Fruit fly (Drosophila melanogaster) whole organism, wandering third instar larva: Measurements from ENCODE around the gene Art4.

Experiments
- N ChIP-seq: fragments of >200 bp; optimal IDR thresholded peaks from 2 replicates; lab custom pipeline; 2018; ENCODE audit warnings: missing biosample characterization, missing external identifiers, missing genetic modification characterization
- h ChIP-seq: fragments of 200-800 bp; sonication (Bioruptor generic); optimal IDR thresholded peaks from 3 replicates; lab custom pipeline; 2016; ENCODE audit warnings: missing biosample characterization, mild to moderate bottlenecking, missing genetic modification characterization
- psq ChIP-seq: fragments of 200-800 bp; sonication (Bioruptor generic); optimal IDR thresholded peaks from 3 replicates; lab custom pipeline; 2017; ENCODE audit warnings: missing biosample characterization, mild to moderate bottlenecking, missing genetic modification characterization, moderate library complexity
- usp ChIP-seq: fragments of >200 bp; optimal IDR thresholded peaks from 2 replicates; lab custom pipeline; 2017; ENCODE audit warnings: missing biosample characterization, missing genetic modification characterization

dm6 chr3R:9966109-9966701 is 19.7 kb downstream of the Art4 start:
- no peak for TF ChIP-seq usp (GFP tag; lab: Kevin White, UChicago)
- peak; percentile 4 for TF ChIP-seq h (GFP tag; lab: Kevin White, UChicago)
- TF ChIP-seq psq, result no peak
- no peak for TF ChIP-seq N (GFP tag; lab: Kevin White, UChicago)
